Fruit fly (Drosophila melanogaster) ovary, adult (tissue): ENCODE data around the gene Abd-B.

ENCODE experiments used
- CG17801 ChIP-seq: fragments of 200-800 bp; optimal IDR thresholded peaks from 2 replicates; lab custom pipeline; 2019; ENCODE audit warnings: missing biosample characterization, mild to moderate bottlenecking, missing genetic modification characterization, moderate library complexity; ENCODE audit not compliant: partially characterized antibody

The Abd-B gene

DNA sequence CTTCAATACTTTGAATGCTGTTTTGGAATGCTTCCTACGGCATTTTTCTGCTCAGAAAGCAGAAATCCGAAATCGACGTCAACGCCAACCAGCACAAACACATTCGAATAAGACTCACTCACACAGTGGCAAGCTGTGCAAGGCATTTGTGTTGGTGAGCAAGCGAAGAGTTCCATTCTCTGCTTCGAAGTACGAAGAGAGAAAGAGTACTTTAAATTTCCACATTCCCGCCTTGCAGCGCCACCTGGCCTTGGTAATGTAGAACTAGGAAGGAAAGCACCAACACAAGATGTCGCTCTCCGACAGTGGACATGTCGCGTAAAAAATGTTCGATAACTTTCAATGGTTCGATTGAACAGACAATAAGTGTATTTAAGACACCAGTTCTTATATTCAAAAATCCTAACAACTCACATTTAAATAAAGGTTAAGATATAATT is 53.0 kb downstream of the Abd-B start:
- no peak for TF ChIP-seq CG17801 (GFP tag; lab: Kevin White, UChicago)

DNA sequence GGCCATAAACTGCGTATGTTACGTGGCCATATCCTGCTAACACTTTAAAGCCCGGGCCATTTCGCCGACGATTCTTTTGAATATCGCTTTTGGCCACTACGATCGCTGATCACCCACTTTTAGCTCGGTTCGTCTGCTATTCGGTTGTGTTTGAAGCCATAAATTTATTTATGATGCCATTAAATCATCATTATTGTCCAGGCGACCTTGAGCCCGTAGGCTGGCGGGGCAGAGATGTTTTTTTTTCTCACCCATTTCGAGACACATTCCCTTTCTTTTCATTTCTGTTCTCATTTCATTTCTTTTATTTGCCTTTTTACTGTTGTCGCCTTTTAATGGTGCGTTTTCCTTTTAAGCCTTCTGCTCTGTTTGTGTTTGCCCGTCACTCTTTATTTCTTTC is 56.4 kb downstream of the Abd-B start:
- TF ChIP-seq CG17801 (GFP tag; lab: Kevin White, UChicago), result no peak

dm6 chr3R:16913300-16913928 is 58.6 kb downstream of the Abd-B start:
- no peak for TF ChIP-seq CG17801 (GFP tag; lab: Kevin White, UChicago)

dm6 chr3R:16907790-16908189 is 64.2 kb downstream of the Abd-B start:
- no peak for TF ChIP-seq CG17801 (GFP tag; lab: Kevin White, UChicago)

DNA sequence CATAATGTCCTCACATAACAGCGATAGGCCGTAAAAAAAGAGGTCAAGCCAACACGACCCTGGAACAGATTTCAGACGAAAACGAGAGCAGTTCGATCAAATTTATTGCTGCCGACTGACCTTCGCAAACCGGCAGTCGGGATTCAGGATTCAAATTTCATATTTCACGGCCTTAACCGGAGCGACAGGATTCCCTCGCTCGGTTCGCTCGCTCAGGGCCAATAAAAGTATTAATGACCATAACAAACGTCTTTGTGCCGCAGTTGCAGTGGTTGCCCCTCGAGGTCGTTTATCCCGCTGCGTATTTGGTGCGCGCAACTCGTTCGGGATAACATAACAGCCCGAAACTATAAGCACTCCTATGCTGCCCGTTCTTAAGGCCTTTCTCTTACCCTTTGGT is 70.0 kb downstream of the Abd-B start:
- no peak for TF ChIP-seq CG17801 (GFP tag; lab: Kevin White, UChicago)

DNA sequence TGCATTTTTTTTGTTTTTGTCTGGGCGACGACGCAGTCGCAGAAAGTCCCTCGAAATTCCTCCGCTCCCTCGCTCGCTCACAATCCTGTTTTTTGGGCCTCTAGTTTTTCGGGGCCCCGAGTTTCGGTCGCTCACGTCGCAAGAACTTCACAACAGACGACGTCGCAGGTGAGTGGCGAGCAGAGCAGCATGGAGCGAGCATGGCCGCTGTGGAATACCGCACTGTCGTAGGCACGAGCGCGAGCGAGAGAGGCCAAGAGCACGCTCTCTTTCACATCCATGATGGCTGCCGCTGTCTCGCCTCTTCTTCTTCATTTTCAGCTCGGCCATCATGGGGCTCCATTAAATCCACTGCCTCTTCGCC is 72.4 kb downstream of the Abd-B start:
- TF ChIP-seq CG17801 (GFP tag; lab: Kevin White, UChicago), result no peak

DNA sequence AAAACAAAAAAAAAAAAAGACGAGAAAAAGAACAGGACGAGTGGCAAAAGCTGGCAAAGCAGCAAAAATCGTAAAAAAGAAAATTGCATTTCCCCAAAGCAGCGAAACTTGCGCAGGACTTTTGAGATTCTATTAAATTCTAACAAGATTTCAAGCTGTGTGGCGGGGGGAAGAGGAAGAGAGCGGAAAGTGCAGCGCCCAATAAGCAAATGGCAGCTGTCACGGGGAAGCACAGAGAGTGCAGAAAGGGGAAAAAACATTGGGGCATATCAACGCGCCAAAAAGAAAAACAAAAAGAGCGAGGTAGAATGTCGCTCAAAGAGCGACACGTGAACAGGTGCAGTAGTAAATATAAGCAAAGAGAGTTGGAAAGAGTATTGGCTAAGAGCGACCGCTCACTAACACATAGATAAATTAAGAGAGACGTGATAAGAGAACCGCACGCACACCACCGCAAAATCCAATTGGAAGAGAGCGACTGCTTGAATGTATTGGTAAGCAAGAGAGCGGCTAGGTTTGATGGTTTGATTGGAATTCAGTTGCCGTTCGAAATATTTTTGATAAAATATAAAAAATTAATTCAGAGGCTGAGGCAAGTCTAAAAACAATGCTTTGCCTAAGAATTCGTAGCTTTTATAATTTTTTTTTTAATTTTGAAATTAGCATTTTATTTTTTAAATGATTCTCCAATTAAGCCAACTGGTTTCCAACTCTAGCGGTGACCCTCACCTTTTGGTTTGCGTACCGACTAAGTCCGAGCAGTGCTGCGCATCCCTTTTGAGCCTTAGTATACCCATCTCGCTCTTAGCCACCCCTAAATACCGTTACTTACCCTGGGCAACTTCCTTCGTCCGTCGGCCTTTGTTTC is 73.0 kb downstream of the Abd-B start:
- TF ChIP-seq CG17801 (GFP tag; lab: Kevin White, UChicago), result no peak

- TF ChIP-seq CG17801 (GFP tag; lab: Kevin White, UChicago), result no peak
Measured at dm6 chr3R:16898385-16898784, 73.7 kb downstream of the Abd-B start.

dm6 chr3R:16896193-16896592 is 75.8 kb downstream of the Abd-B start, which contains the start of gene MSAmiP:
Gene MSAmiP, minus strand, starts transcription at chr3R:16896293.
- no peak for TF ChIP-seq CG17801 (GFP tag; lab: Kevin White, UChicago)

- TF ChIP-seq CG17801 (GFP tag; lab: Kevin White, UChicago), result no peak
Measured at dm6 chr3R:16893325-16893724, 78.7 kb downstream of the Abd-B start.

DNA sequence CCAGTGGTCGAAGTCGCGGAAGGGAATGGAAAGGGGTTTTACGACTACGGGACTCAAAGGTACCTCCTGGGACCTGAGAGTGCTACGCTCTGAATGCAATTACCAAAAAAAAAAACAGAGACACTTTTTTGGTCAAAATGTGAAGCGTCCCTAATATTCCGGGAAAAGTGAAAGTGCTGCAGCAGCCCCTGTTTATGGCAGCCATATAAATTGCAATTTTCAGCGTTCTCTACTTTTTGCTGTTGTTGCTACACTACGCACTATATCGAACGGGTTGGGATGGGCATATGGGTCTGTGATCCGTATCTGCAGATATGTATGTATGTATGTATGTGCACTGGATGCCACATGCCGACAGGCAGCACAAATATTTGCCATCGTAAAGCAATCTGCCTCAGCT is 80.0 kb downstream of the Abd-B start:
- no peak for TF ChIP-seq CG17801 (GFP tag; lab: Kevin White, UChicago)

dm6 chr3R:16886431-16887154 is 85.4 kb downstream of the Abd-B start:
- no peak for TF ChIP-seq CG17801 (GFP tag; lab: Kevin White, UChicago)

dm6 chr3R:16884556-16884955 is 87.5 kb downstream of the Abd-B start:
- TF ChIP-seq CG17801 (GFP tag; lab: Kevin White, UChicago), result no peak

- no peak for TF ChIP-seq CG17801 (GFP tag; lab: Kevin White, UChicago)
Measured at dm6 chr3R:16882491-16882933, 89.5 kb downstream of the Abd-B start.

DNA sequence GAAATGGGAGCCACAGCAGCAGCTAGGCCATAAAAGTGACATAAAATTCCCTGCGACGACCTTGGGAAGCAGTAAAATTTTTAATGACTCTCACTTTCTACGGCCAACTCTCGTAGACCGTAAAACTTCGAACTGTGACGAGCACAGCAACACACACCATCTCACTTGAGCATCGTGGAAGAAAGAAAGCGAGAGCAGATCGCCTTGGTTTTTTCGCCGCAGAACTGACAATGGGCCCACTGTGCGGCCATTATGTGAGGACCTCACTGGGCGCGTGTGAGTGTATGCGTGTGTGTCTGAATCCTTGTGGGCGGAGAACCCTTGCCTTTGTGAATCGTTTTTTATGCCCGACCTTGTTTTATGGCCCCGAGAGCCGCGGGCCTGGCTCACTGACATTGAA is 93.6 kb downstream of the Abd-B start:
- TF ChIP-seq CG17801 (GFP tag; lab: Kevin White, UChicago), result no peak
